Fruit fly (Drosophila melanogaster) whole organism, larva: ENCODE results near the gene dlg1.

ENCODE experiments used
- noc ChIP-seq: fragments of 200-800 bp; sonication (Bioruptor generic); optimal IDR thresholded peaks from 3 replicates; lab custom pipeline; 2019; ENCODE audit warnings: missing biosample characterization, mild to moderate bottlenecking, missing genetic modification characterization, moderate library complexity

Gene dlg1

dm6 chrX:11452846-11453391 lies 83.5 kb downstream of the dlg1 start:
- TF ChIP-seq noc (tag; lab: Kevin White, UChicago): no peak

- TF ChIP-seq noc (tag; lab: Kevin White, UChicago): no peak
Measured at dm6 chrX:11453638-11454037, 84.2 kb downstream of the dlg1 start.

- TF ChIP-seq noc (tag; lab: Kevin White, UChicago): no peak
Measured at dm6 chrX:11454189-11454882, 84.9 kb downstream of the dlg1 start, which contains the start of the genes Evi5 and HP5. Gene Evi5 (minus strand): TSS chrX:11454386. Gene HP5 (plus strand): TSS chrX:11454786.

- TF ChIP-seq noc (tag; lab: Kevin White, UChicago): no peak
Measured at dm6 chrX:11457149-11457548, 87.7 kb downstream of the dlg1 start.
